Fruit fly (Drosophila melanogaster): ENCODE measurements around the gene Pfdn2.

Pfdn2 gene

DNA sequence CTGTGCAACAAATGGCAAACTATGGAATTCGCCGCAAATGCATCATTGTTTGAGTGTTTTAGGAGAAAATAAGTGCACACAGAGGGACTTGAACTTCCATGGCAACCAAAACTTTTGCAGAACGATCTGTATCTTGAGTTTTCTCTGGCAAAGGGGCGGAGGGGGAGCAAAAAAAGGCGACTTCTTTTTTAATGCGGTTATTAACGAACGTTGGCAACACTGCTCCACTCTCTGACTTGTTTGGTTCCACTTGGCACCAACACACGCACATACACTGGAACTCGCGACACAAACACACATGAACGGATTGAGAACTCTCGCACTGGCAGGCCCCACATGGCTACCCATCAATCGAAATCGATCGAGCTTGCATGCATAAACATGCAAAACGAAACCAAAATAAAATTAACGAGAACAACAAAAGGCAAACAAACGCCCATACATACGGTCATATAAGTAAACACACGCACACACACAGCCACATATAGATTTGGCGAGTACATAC is 45.3 kb upstream of the Pfdn2 start:
- no peak for TF ChIP-seq dac (GFP tag; optimal IDR thresholded peaks at IDR 0.05)
- no peak for TF ChIP-seq CG6808 (GFP tag; optimal IDR thresholded peaks at IDR 0.05)
- TF ChIP-seq net (GFP tag; optimal IDR thresholded peaks at IDR 0.05), result no peak
- no peak for TF ChIP-seq CG4318 (GFP tag; optimal IDR thresholded peaks at IDR 0.05)
- TF ChIP-seq eg (GFP tag; IDR thresholded peaks at IDR 0.05), result peak; percentile 60; the same call in 2 of the 3 replicates
- TF ChIP-seq Sox102F (GFP tag; optimal IDR thresholded peaks at IDR 0.05), result no peak
- TF ChIP-seq CG6792 (GFP tag; optimal IDR thresholded peaks at IDR 0.05), result no peak
- TF ChIP-seq dsx (GFP tag; optimal IDR thresholded peaks at IDR 0.05; ENCODE audit: poor library complexity, severe bottlenecking), result no peak
- TF ChIP-seq CG8632 (GFP tag; optimal IDR thresholded peaks at IDR 0.05), result no peak
- TF ChIP-seq Ets96B (tag; optimal IDR thresholded peaks at IDR 0.05), result no peak
- TF ChIP-seq CG10669 (GFP tag; optimal IDR thresholded peaks at IDR 0.05), result no peak
- TF ChIP-seq Eip93F (GFP tag; optimal IDR thresholded peaks at IDR 0.05), result no peak
- TF ChIP-seq CG6854 (GFP tag; optimal IDR thresholded peaks at IDR 0.05), result no peak
- peak in 1 of 2 experiments; percentile 19 for TF ChIP-seq salr (GFP tag; optimal IDR thresholded peaks at IDR 0.05)
- TF ChIP-seq svp (GFP tag), result peak; percentile 60
- no peak for TF ChIP-seq CG11902 (GFP tag; optimal IDR thresholded peaks at IDR 0.05)
- no peak for TF ChIP-seq topi (GFP tag; optimal IDR thresholded peaks at IDR 0.05)
- no peak for TF ChIP-seq OdsH (GFP tag; optimal IDR thresholded peaks at IDR 0.05)
- 0 out of 2 replicates have a peak, but pooled peaks have one; percentile 9 for TF ChIP-seq Gug (GFP tag; IDR thresholded peaks at IDR 0.05)
- TF ChIP-seq Smox (GFP tag; optimal IDR thresholded peaks at IDR 0.05), result no peak
- no peak for TF ChIP-seq CG16779 (tag; optimal IDR thresholded peaks at IDR 0.05)
- no peak for TF ChIP-seq CG11294 (GFP tag; IDR thresholded peaks at IDR 0.05)
- no peak for TF ChIP-seq Sox15 (GFP tag; optimal IDR thresholded peaks at IDR 0.05)
- TF ChIP-seq Met (GFP tag; optimal IDR thresholded peaks at IDR 0.05), result peak; percentile 5
- TF ChIP-seq Hr4 (GFP tag; optimal IDR thresholded peaks at IDR 0.05), result no peak
- TF ChIP-seq CG15336 (GFP tag; IDR thresholded peaks at IDR 0.05), result no peak
- TF ChIP-seq Hr39 (GFP tag; optimal IDR thresholded peaks at IDR 0.05), result peak; percentile 7
- TF ChIP-seq esn (GFP tag; optimal IDR thresholded peaks at IDR 0.05), result peak; percentile 1
- peak; percentile 19 for TF ChIP-seq CG31627 (GFP tag; optimal IDR thresholded peaks at IDR 0.05)
- no peak for TF ChIP-seq CG3919 (GFP tag; optimal IDR thresholded peaks at IDR 0.05)
- no peak for TF ChIP-seq acj6 (GFP tag; optimal IDR thresholded peaks at IDR 0.05)
- TF ChIP-seq Eip78C (GFP tag), result no peak
- TF ChIP-seq Sox14 (GFP tag; optimal IDR thresholded peaks at IDR 0.05), result peak; percentile 18
- peak; percentile 60; the same call in 2 of the 3 replicates for TF ChIP-seq CG6163 (GFP tag; IDR thresholded peaks at IDR 0.05)
- TF ChIP-seq CG3032 (tag; optimal IDR thresholded peaks at IDR 0.05), result peak; percentile 4
- no peak for TF ChIP-seq pdm3 (GFP tag; optimal IDR thresholded peaks at IDR 0.05)
- no peak for TF ChIP-seq CG6276 (GFP tag; optimal IDR thresholded peaks at IDR 0.05)
- TF ChIP-seq CG11762 (GFP tag; optimal IDR thresholded peaks at IDR 0.05; ENCODE audit: insufficient read depth), result no peak
- no peak for TF ChIP-seq CG8319 (GFP tag; optimal IDR thresholded peaks at IDR 0.05)
- TF ChIP-seq Blimp-1 (GFP tag; optimal IDR thresholded peaks at IDR 0.05), result no peak
- TF ChIP-seq Hr38 (GFP tag; optimal IDR thresholded peaks at IDR 0.05), result no peak
- peak; percentile 13 for TF ChIP-seq CG9139 (GFP tag; optimal IDR thresholded peaks at IDR 0.05)
- TF ChIP-seq fd59A (GFP tag; optimal IDR thresholded peaks at IDR 0.05), result no peak
- no peak for TF ChIP-seq Lpt (GFP tag; optimal IDR thresholded peaks at IDR 0.05)
- no peak for TF ChIP-seq CG34406 (GFP tag; optimal IDR thresholded peaks at IDR 0.05)
- TF ChIP-seq spab (GFP tag; optimal IDR thresholded peaks at IDR 0.05), result no peak
- TF ChIP-seq lz (GFP tag; optimal IDR thresholded peaks at IDR 0.05), result no peak
- TF ChIP-seq achi (GFP tag; optimal IDR thresholded peaks at IDR 0.05), result no peak
- TF ChIP-seq vri (GFP tag; optimal IDR thresholded peaks at IDR 0.05), result no peak
- TF ChIP-seq fkh (GFP tag; optimal IDR thresholded peaks at IDR 0.05), result no peak
- TF ChIP-seq Eip75B (GFP tag; optimal IDR thresholded peaks at IDR 0.05), result no peak
- TF ChIP-seq Ets21C (GFP tag; optimal IDR thresholded peaks at IDR 0.05), result no peak
- TF ChIP-seq CG8119 (GFP tag; IDR thresholded peaks at IDR 0.05), result no peak; the same call in 2 of the 3 replicates
